Worm (Caenorhabditis elegans) whole organism, young adult: ENCODE measurements around the gene aakg-1.

Experiments used
- D2030.7 ChIP-seq: fragments of 200-800 bp; sonication (Bioruptor generic); IDR thresholded peaks from 2 replicates; pipeline ENCODE4 v1.3.6; 2022; ENCODE audit warnings: missing genetic modification reagents, missing genetic modification characterization, missing compliant biosample characterization
- F33H1.4 ChIP-seq: fragments of 200-800 bp; sonication (Bioruptor generic); IDR thresholded peaks from 2 replicates; pipeline ENCODE4 v1.3.6; 2022; ENCODE audit warnings: missing genetic modification reagents, missing genetic modification characterization, missing compliant biosample characterization
- F39B2.1 ChIP-seq: fragments of 200-800 bp; sonication (Bioruptor generic); IDR thresholded peaks from 2 replicates; pipeline ENCODE4 v1.3.6; 2022; ENCODE audit warnings: missing genetic modification reagents, missing genetic modification characterization, missing compliant biosample characterization
- F52B5.7 ChIP-seq: sonication (generic microtip); optimal IDR thresholded peaks from 2 replicates; lab custom pipeline; 2016; ENCODE audit warnings: mild to moderate bottlenecking, missing genetic modification characterization, missing compliant biosample characterization
- F57A8.1 ChIP-seq: fragments of 200-800 bp; sonication (Bioruptor generic); optimal IDR thresholded peaks from 2 replicates; lab custom pipeline; 2018; ENCODE audit warnings: mild to moderate bottlenecking, missing genetic modification characterization, moderate library complexity, missing compliant biosample characterization
- F57C9.4 ChIP-seq: sonication (generic microtip); optimal IDR thresholded peaks from 2 replicates; lab custom pipeline; 2017; ENCODE audit warnings: mild to moderate bottlenecking, missing genetic modification characterization, missing compliant biosample characterization
- K11D2.4 ChIP-seq: fragments of 200-800 bp; sonication (Bioruptor generic); IDR thresholded peaks from 2 replicates; pipeline ENCODE4 v1.3.6; 2022; ENCODE audit warnings: missing genetic modification reagents, missing genetic modification characterization, missing compliant biosample characterization
- K12H6.12 ChIP-seq: fragments of 200-800 bp; sonication (Bioruptor generic); optimal IDR thresholded peaks from 2 replicates; lab custom pipeline; 2018; ENCODE audit warnings: mild to moderate bottlenecking, missing genetic modification characterization, missing compliant biosample characterization
- Y53G8AR.9 ChIP-seq: fragments of 200-800 bp; sonication (Bioruptor generic); conservative IDR thresholded peaks from 2 replicates; pipeline ENCODE4 v1.3.6; 2022; ENCODE audit warnings: missing genetic modification reagents, missing genetic modification characterization, missing compliant biosample characterization
- Y95B8A.8 ChIP-seq: fragments of 200-800 bp; sonication (Bioruptor generic); IDR thresholded peaks from 2 replicates; pipeline ENCODE4 v1.3.6; 2022; ENCODE audit warnings: missing genetic modification reagents, missing genetic modification characterization, missing compliant biosample characterization
- ZK185.1 ChIP-seq: sonication (generic microtip); optimal IDR thresholded peaks from 2 replicates; lab custom pipeline; 2016; ENCODE audit warnings: mild to moderate bottlenecking, missing genetic modification characterization, missing compliant biosample characterization; ENCODE audit not compliant: poor library complexity, severe bottlenecking
- akir-1 ChIP-seq: fragments of 200-800 bp; sonication (Bioruptor generic); optimal IDR thresholded peaks from 2 replicates; lab custom pipeline; 2018; ENCODE audit warnings: mild to moderate bottlenecking, missing genetic modification characterization, moderate library complexity, missing compliant biosample characterization
- ama-1 ChIP-seq, 3 experiments: fragments of 150-350 bp in 1 of 3; sonication (generic microtip) in 2 of 3; optimal IDR thresholded peaks; 2 replicates each; lab custom pipeline; 2014 to 2018; ENCODE audit warnings: missing biosample characterization in 2 of 3, missing genetic modification characterization in 2 of 3, missing genetic modification reagents in 2 of 3
- aptf-2 ChIP-seq: fragments of 200-800 bp; sonication (Bioruptor generic); conservative IDR thresholded peaks from 2 replicates; pipeline ENCODE4 v1.3.6; 2022; ENCODE audit warnings: missing genetic modification reagents, missing genetic modification characterization, missing compliant biosample characterization
- atf-7 ChIP-seq: sonication (generic microtip); optimal IDR thresholded peaks from 2 replicates; lab custom pipeline; 2017; ENCODE audit warnings: mild to moderate bottlenecking, missing genetic modification characterization, missing compliant biosample characterization
- attf-5 ChIP-seq: fragments of 200-800 bp; sonication (Bioruptor generic); optimal IDR thresholded peaks from 2 replicates; lab custom pipeline; 2018; ENCODE audit warnings: mild to moderate bottlenecking, missing genetic modification characterization, missing compliant biosample characterization
- attf-6 ChIP-seq: fragments of 200-800 bp; sonication (Bioruptor generic); IDR thresholded peaks from 2 replicates; pipeline ENCODE4 v1.3.6; 2022; ENCODE audit warnings: missing genetic modification reagents, missing genetic modification characterization, missing compliant biosample characterization
- ceh-40 ChIP-seq: fragments of 200-800 bp; sonication (Bioruptor generic); IDR thresholded peaks from 2 replicates; pipeline ENCODE4 v1.3.6; 2022; ENCODE audit warnings: missing genetic modification characterization, missing compliant biosample characterization
- ceh-79 ChIP-seq: sonication (generic microtip); optimal IDR thresholded peaks from 2 replicates; lab custom pipeline; 2017; ENCODE audit warnings: mild to moderate bottlenecking, missing genetic modification characterization, missing compliant biosample characterization
- chd-7 ChIP-seq: sonication (generic microtip); optimal IDR thresholded peaks from 2 replicates; lab custom pipeline; 2016; ENCODE audit warnings: mild to moderate bottlenecking, missing genetic modification characterization, moderate library complexity, missing compliant biosample characterization
- dox-1 ChIP-seq: fragments of 200-800 bp; sonication (Bioruptor generic); IDR thresholded peaks from 2 replicates; pipeline ENCODE4 v1.3.6; 2022; ENCODE audit warnings: missing genetic modification reagents, missing genetic modification characterization, missing compliant biosample characterization
- dpl-1 ChIP-seq: fragments of 150-350 bp; optimal IDR thresholded peaks from 2 replicates; lab custom pipeline; 2014; ENCODE audit warnings: missing biosample characterization, missing genetic modification reagents, missing genetic modification characterization
- egrh-3 ChIP-seq: fragments of 200-800 bp; sonication (Bioruptor generic); IDR thresholded peaks from 2 replicates; pipeline ENCODE4 v1.3.6; 2022; ENCODE audit warnings: missing genetic modification reagents, missing genetic modification characterization, missing compliant biosample characterization
- ekl-4 ChIP-seq: fragments of 200-800 bp; sonication (Bioruptor generic); IDR thresholded peaks from 2 replicates; pipeline ENCODE4 v1.3.6; 2022; ENCODE audit warnings: missing genetic modification reagents, missing genetic modification characterization, missing compliant biosample characterization
- gei-17 ChIP-seq: fragments of 200-800 bp; sonication (Bioruptor generic); optimal IDR thresholded peaks from 2 replicates; lab custom pipeline; 2018; ENCODE audit warnings: mild to moderate bottlenecking, missing genetic modification characterization, missing compliant biosample characterization
- hrde-1 ChIP-seq: sonication (generic microtip); optimal IDR thresholded peaks from 2 replicates; lab custom pipeline; 2016; ENCODE audit warnings: missing genetic modification characterization, mild to moderate bottlenecking, missing compliant biosample characterization, moderate library complexity, missing genotype, missing genetic modification reagents, borderline replicate concordance
- lag-1 ChIP-seq: fragments of 200-800 bp; sonication (Bioruptor generic); IDR thresholded peaks from 2 replicates; pipeline ENCODE4 v1.3.6; 2022; ENCODE audit warnings: missing genetic modification reagents, missing genetic modification characterization, missing compliant biosample characterization
- lin-35 ChIP-seq, 3 experiments: fragments of 150-350 bp in 2 of 3; sonication (generic microtip) in 1 of 3; optimal IDR thresholded peaks; 2 replicates each; lab custom pipeline; 2014 to 2018; ENCODE audit warnings: missing biosample characterization in 3 of 3, missing genetic modification characterization in 3 of 3, missing genetic modification reagents in 3 of 3
- lin-40 ChIP-seq: sonication (generic microtip); optimal IDR thresholded peaks from 2 replicates; lab custom pipeline; 2016; ENCODE audit warnings: missing genetic modification characterization, mild to moderate bottlenecking, missing compliant biosample characterization, missing genotype, missing genetic modification reagents
- lir-1 ChIP-seq: fragments of 200-800 bp; sonication (Bioruptor generic); conservative IDR thresholded peaks from 2 replicates; pipeline ENCODE4 v1.3.6; 2022; ENCODE audit warnings: missing genetic modification reagents, missing genetic modification characterization, missing compliant biosample characterization
- lsy-27 ChIP-seq: sonication (generic microtip); optimal IDR thresholded peaks from 2 replicates; lab custom pipeline; 2017; ENCODE audit warnings: missing genetic modification characterization, mild to moderate bottlenecking, missing compliant biosample characterization, antibody characterized with exemption, missing genotype, borderline replicate concordance; ENCODE audit not compliant: insufficient read depth
- madf-6 ChIP-seq: fragments of 200-800 bp; sonication (Bioruptor generic); IDR thresholded peaks from 2 replicates; pipeline ENCODE4 v1.3.6; 2022; ENCODE audit warnings: missing genetic modification reagents, missing genetic modification characterization, missing compliant biosample characterization
- madf-8 ChIP-seq: fragments of 200-800 bp; sonication (Bioruptor generic); conservative IDR thresholded peaks from 2 replicates; pipeline ENCODE4 v1.3.6; 2022; ENCODE audit warnings: missing genetic modification reagents, missing genetic modification characterization, missing compliant biosample characterization
- mes-4 ChIP-seq: sonication (generic microtip); optimal IDR thresholded peaks from 2 replicates; lab custom pipeline; 2016; ENCODE audit warnings: missing genotype, missing genetic modification characterization, missing compliant biosample characterization
- mxl-1 ChIP-seq: sonication (generic microtip); optimal IDR thresholded peaks from 2 replicates; lab custom pipeline; 2016; ENCODE audit warnings: missing genetic modification characterization, missing compliant biosample characterization
- nhr-80 ChIP-seq: sonication (generic microtip); optimal IDR thresholded peaks from 2 replicates; lab custom pipeline; 2016; ENCODE audit warnings: missing genetic modification characterization, missing compliant biosample characterization
- nhr-90 ChIP-seq: sonication (generic microtip); optimal IDR thresholded peaks from 2 replicates; lab custom pipeline; 2016; ENCODE audit warnings: missing genotype, mild to moderate bottlenecking, missing genetic modification characterization, missing compliant biosample characterization
- sea-2 ChIP-seq: fragments of 200-800 bp; sonication (Bioruptor generic); IDR thresholded peaks from 2 replicates; pipeline ENCODE4 v1.3.6; 2022; ENCODE audit warnings: missing genetic modification characterization, missing compliant biosample characterization
- snpc-1.1 ChIP-seq: sonication (generic microtip); optimal IDR thresholded peaks from 2 replicates; lab custom pipeline; 2017; ENCODE audit warnings: missing genetic modification characterization, mild to moderate bottlenecking, missing compliant biosample characterization, antibody characterized with exemption, moderate library complexity, missing genotype, missing genetic modification reagents; ENCODE audit not compliant: insufficient read depth
- snpc-4 ChIP-seq, 5 experiments: fragments of 150-350 bp in 1 of 5; sonication (generic microtip) in 4 of 5; optimal IDR thresholded peaks; 2 replicates each; lab custom pipeline; 2014 to 2018; ENCODE audit warnings: missing genetic modification characterization in 5 of 5, missing biosample characterization in 3 of 5, antibody characterized with exemption in 2 of 5, mild to moderate bottlenecking in 2 of 5, missing compliant biosample characterization in 2 of 5, missing genotype in 2 of 5, moderate library complexity in 2 of 5, missing genetic modification reagents in 1 of 5
- somi-1 ChIP-seq: fragments of 200-800 bp; sonication (Bioruptor generic); optimal IDR thresholded peaks from 2 replicates; lab custom pipeline; 2018; ENCODE audit warnings: mild to moderate bottlenecking, missing genetic modification characterization, missing compliant biosample characterization
- sptf-2 ChIP-seq: fragments of 200-800 bp; sonication (Bioruptor generic); optimal IDR thresholded peaks from 2 replicates; lab custom pipeline; 2018; ENCODE audit warnings: mild to moderate bottlenecking, missing genetic modification characterization, missing compliant biosample characterization
- tbp1 ChIP-seq: fragments of 200-800 bp; sonication (Bioruptor generic); optimal IDR thresholded peaks from 2 replicates; lab custom pipeline; 2018; ENCODE audit warnings: mild to moderate bottlenecking, missing genetic modification characterization, missing compliant biosample characterization
- tbx-9 ChIP-seq: sonication (generic microtip); optimal IDR thresholded peaks from 2 replicates; lab custom pipeline; 2016; ENCODE audit warnings: borderline replicate concordance, missing genetic modification characterization, inconsistent platforms, missing compliant biosample characterization
- unc-62 ChIP-seq: fragments of 150-350 bp; optimal IDR thresholded peaks from 2 replicates; lab custom pipeline; 2014; ENCODE audit warnings: missing biosample characterization, missing genetic modification reagents, missing genetic modification characterization
- ztf-25 ChIP-seq: fragments of 200-800 bp; sonication (Bioruptor generic); IDR thresholded peaks from 2 replicates; pipeline ENCODE4 v1.3.6; 2022; ENCODE audit warnings: missing genetic modification reagents, missing genetic modification characterization, missing compliant biosample characterization
- ztf-26 ChIP-seq: sonication (generic microtip); optimal IDR thresholded peaks from 2 replicates; lab custom pipeline; 2017; ENCODE audit warnings: missing genetic modification characterization, missing compliant biosample characterization
- ztf-3 ChIP-seq: fragments of 200-800 bp; sonication (Bioruptor generic); optimal IDR thresholded peaks from 2 replicates; lab custom pipeline; 2018; ENCODE audit warnings: mild to moderate bottlenecking, missing genetic modification characterization, missing compliant biosample characterization

The aakg-1 gene

ce11 chrIII:12495594-12496096, 79.6 kb downstream of the aakg-1 start, which contains the start of the genes Y111B2A.1 and Y111B2A.2 (continued):
- no peak for TF ChIP-seq unc-62
- no peak for TF ChIP-seq aptf-2 (GFP tag; lab: Robert Waterston, UW)
- no peak for TF ChIP-seq F57A8.1
- no peak for TF ChIP-seq lin-40 (tag; lab: Kevin White, UChicago)
- TF ChIP-seq lin-35 (GFP tag; optimal IDR thresholded peaks at IDR 0.05; lab: Kevin White, UChicago): no peak
- TF ChIP-seq attf-6 (GFP tag; lab: Robert Waterston, UW): no peak
- TF ChIP-seq attf-5 (GFP tag; lab: Kevin White, UChicago): no peak
- no peak for TF ChIP-seq lir-1 (GFP tag; lab: Robert Waterston, UW)
- no peak for TF ChIP-seq gei-17 (GFP tag; lab: Kevin White, UChicago)
- TF ChIP-seq sea-2 (GFP tag; lab: Robert Waterston, UW): no peak
- TF ChIP-seq ceh-79 (tag; lab: Kevin White, UChicago): no peak
- TF ChIP-seq chd-7: no peak
- TF ChIP-seq dpl-1 (GFP tag; lab: Kevin White, UChicago): peak; percentile 29
- peak; percentile 48 for TF ChIP-seq F33H1.4 (GFP tag; lab: Robert Waterston, UW)
- TF ChIP-seq Y53G8AR.9 (GFP tag; lab: Robert Waterston, UW): no peak
- TF ChIP-seq ztf-25: no peak
- no peak for TF ChIP-seq F39B2.1 (GFP tag; lab: Robert Waterston, UW)
- no peak for TF ChIP-seq tbx-9 (tag; lab: Kevin White, UChicago)
- TF ChIP-seq nhr-80: no peak
- TF ChIP-seq D2030.7 (GFP tag; lab: Robert Waterston, UW): peak; percentile 67; the same call in 1 of the 2 replicates
- no peak for TF ChIP-seq snpc-4 (GFP tag; optimal IDR thresholded peaks at IDR 0.05; lab: Kevin White, UChicago)
- peak in 1 of 4 experiments; percentile 24 for TF ChIP-seq snpc-4 (tag; optimal IDR thresholded peaks at IDR 0.05; lab: Kevin White, UChicago)
- no peak for TF ChIP-seq K12H6.12 (tag; lab: Kevin White, UChicago)
- TF ChIP-seq K11D2.4 (GFP tag; lab: Robert Waterston, UW): no peak
- TF ChIP-seq F52B5.7: no peak
- no peak for TF ChIP-seq lag-1 (GFP tag; lab: Robert Waterston, UW)
- TF ChIP-seq ekl-4: no peak
- peak; percentile 74 for TF ChIP-seq madf-6
- no peak for TF ChIP-seq mes-4 (tag; lab: Kevin White, UChicago)
- no peak for TF ChIP-seq ztf-26 (tag; lab: Kevin White, UChicago)
- TF ChIP-seq madf-8: peak; percentile 38
- no peak for TF ChIP-seq ztf-3 (GFP tag; lab: Kevin White, UChicago)
- TF ChIP-seq snpc-1.1 (tag; lab: Kevin White, UChicago): no peak
- TF ChIP-seq mxl-1: no peak
- no peak for TF ChIP-seq Y95B8A.8
- TF ChIP-seq ceh-40 (GFP tag; lab: Robert Waterston, UW): no peak
- TF ChIP-seq dox-1: no peak
- no peak for TF ChIP-seq lsy-27
- no peak for TF ChIP-seq atf-7 (tag; lab: Kevin White, UChicago)
- TF ChIP-seq tbp1 (GFP tag; lab: Kevin White, UChicago): no peak
- TF ChIP-seq akir-1: no peak
- no peak for TF ChIP-seq F57C9.4 (tag; lab: Kevin White, UChicago)
- TF ChIP-seq egrh-3 (GFP tag; lab: Robert Waterston, UW): no peak
- no peak for TF ChIP-seq ZK185.1
- no peak for TF ChIP-seq ama-1 (optimal IDR thresholded peaks at IDR 0.05; lab: Kevin White, UChicago)
- TF ChIP-seq ama-1 (GFP tag; optimal IDR thresholded peaks at IDR 0.05; lab: Kevin White, UChicago): no peak
- TF ChIP-seq hrde-1: no peak
- TF ChIP-seq nhr-90: no peak
- TF ChIP-seq sptf-2: no peak
- TF ChIP-seq somi-1: no peak
